Worm (Caenorhabditis elegans): ENCODE measurements around the gene pqn-51.
A peak's percentile ranks its signal among the peaks of the same experiment; 100 is the strongest.

Gene pqn-51

DNA sequence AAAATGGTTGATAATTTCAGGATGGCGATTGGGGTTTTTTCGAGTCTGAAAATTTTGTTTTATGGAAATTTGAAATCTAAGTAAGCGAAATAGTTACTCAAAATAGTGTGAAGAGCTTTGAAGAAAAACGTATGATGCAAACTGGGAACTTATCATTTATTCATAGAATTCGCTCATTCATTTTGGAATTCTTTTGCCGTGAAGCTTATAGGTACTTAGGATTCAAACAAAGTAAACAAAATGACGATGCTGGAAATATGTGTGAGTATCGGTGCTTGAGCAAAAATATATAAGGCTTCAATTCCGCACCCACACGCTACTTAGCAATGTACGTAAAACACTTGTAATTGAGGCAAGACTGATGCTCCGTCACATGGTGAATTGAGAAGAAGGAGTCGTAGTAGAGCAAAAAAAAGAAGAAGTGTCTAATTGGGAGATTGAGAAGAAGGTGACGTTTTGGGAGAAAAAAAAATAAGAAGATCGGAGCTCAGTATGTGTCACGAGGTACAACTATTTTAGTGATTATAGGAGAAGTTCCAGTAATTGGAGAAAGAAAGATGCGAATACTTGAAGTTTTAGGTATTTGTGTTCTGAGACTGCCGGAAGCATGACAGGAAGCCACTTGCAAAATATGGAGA is 40.2 kb downstream of the pqn-51 start, which contains the start of gene glb-32:
glb-32 (minus strand) TSS at position 51 of the 638 bp plus-strand sequence.
- no peak for TF ChIP-seq rbr-2 (tag; optimal IDR thresholded peaks at IDR 0.05)
- TF ChIP-seq egl-43 (GFP tag; IDR thresholded peaks at IDR 0.05), result no peak
- no peak for TF ChIP-seq F37D6.2 (tag; optimal IDR thresholded peaks at IDR 0.05)
- TF ChIP-seq spr-3 (GFP tag; optimal IDR thresholded peaks at IDR 0.05), result no peak
- no peak for TF ChIP-seq nhr-11 (tag; optimal IDR thresholded peaks at IDR 0.05)
- no peak for TF ChIP-seq ztf-11 (tag; optimal IDR thresholded peaks at IDR 0.05)
- peak in 1 of 2 experiments; percentile 68 for TF ChIP-seq unc-62 (GFP tag; optimal IDR thresholded peaks at IDR 0.05 in 1 of 2)
- no peak for TF ChIP-seq unc-62 (tag; optimal IDR thresholded peaks at IDR 0.05)
- peak in 1 of 2 experiments; percentile 11 for TF ChIP-seq lsy-2 (tag; optimal IDR thresholded peaks at IDR 0.05)
- TF ChIP-seq ZK546.5 (tag; optimal IDR thresholded peaks at IDR 0.05), result no peak

DNA sequence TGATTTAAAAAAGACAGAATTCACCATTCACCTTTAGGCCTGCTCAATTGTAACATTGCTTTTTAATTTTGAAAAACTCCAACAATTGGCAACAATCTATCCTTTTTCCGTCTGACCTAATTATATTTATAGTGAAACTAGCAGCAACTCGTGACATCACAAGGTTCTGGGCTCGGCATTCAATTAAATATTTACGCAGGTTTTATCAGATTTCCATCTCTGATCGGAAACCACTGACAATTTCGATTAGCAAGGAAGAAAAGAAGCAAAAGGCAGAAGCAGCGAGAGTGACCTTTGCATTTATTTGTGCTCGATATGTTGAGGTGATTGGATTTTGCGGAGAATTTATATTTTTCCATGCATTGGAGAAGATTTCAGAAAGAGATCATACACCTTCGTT is 41.0 kb downstream of the pqn-51 start:
- TF ChIP-seq zip-11 (GFP tag; IDR thresholded peaks at IDR 0.05) (no peak), D1046.2 (GFP tag; IDR thresholded peaks at IDR 0.05) (no peak), lir-3 (tag; optimal IDR thresholded peaks at IDR 0.05) (no peak), ceh-82 (tag; optimal IDR thresholded peaks at IDR 0.05) (no peak), ceh-32 (tag; optimal IDR thresholded peaks at IDR 0.05; ENCODE audit: poor library complexity) (no peak), dpl-1 (GFP tag; optimal IDR thresholded peaks at IDR 0.05) (no peak), unc-39 (tag; optimal IDR thresholded peaks at IDR 0.05) (no peak), gei-8 (GFP tag; optimal IDR thresholded peaks at IDR 0.05) (no peak), nhr-25 (tag; optimal IDR thresholded peaks at IDR 0.05; ENCODE audit: borderline replicate concordance, insufficient read depth) (no peak), F49E8.2 (tag; optimal IDR thresholded peaks at IDR 0.05; ENCODE audit: borderline replicate concordance) (no peak), lin-29 (GFP tag; IDR thresholded peaks at IDR 0.05) (no peak), pqm-1 (tag; optimal IDR thresholded peaks at IDR 0.05) (no peak), Y5F2A.4 (GFP tag; optimal IDR thresholded peaks at IDR 0.05) (no peak), fkh-10 (GFP tag; optimal IDR thresholded peaks at IDR 0.05) (no peak), duxl-1 (tag; optimal IDR thresholded peaks at IDR 0.05; ENCODE audit: poor library complexity) (no peak)

DNA sequence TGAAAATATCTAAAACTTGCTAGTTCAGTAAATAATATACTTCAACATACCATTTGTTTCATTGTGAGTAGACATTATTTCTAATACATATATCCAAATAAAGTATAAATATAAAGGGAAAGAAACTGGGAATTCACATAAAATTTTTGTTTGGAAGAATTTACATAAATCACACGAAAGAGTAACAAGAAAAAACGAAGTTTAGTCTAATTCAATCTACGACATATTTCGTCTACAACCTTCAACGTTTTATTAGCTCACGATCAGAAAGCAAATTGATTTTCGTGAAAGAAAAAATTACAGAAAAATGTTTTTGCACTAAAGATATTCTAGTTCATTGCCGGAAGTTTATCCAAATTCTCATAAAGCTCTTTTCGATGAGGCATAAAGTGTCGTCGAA is 47.6 kb downstream of the pqn-51 start, which contains the start of gene C04F5.2:
C04F5.2 (minus strand) TSS at position 101 of the 400 bp plus-strand sequence.
- no peak for TF ChIP-seq zfp-3 (GFP tag; conservative IDR thresholded peaks at IDR 0.05)
- no peak for TF ChIP-seq nhr-237 (tag; optimal IDR thresholded peaks at IDR 0.05)
- TF ChIP-seq daf-8 (GFP tag; IDR thresholded peaks at IDR 0.05), result no peak
- TF ChIP-seq lsy-2 (tag; optimal IDR thresholded peaks at IDR 0.05), result no peak
- no peak for TF ChIP-seq dpl-1 (GFP tag; optimal IDR thresholded peaks at IDR 0.05)
- TF ChIP-seq mxl-3 (GFP tag; optimal IDR thresholded peaks at IDR 0.05), result no peak
- TF ChIP-seq lin-38 (GFP tag; IDR thresholded peaks at IDR 0.05), result no peak
- TF ChIP-seq snpc-1.2 (GFP tag; IDR thresholded peaks at IDR 0.05), result no peak
- TF ChIP-seq vab-7 (GFP tag; IDR thresholded peaks at IDR 0.05), result no peak
- TF ChIP-seq T26A8.4 (GFP tag; IDR thresholded peaks at IDR 0.05), result no peak
- no peak for TF ChIP-seq zfp-2 (tag; optimal IDR thresholded peaks at IDR 0.05)

DNA sequence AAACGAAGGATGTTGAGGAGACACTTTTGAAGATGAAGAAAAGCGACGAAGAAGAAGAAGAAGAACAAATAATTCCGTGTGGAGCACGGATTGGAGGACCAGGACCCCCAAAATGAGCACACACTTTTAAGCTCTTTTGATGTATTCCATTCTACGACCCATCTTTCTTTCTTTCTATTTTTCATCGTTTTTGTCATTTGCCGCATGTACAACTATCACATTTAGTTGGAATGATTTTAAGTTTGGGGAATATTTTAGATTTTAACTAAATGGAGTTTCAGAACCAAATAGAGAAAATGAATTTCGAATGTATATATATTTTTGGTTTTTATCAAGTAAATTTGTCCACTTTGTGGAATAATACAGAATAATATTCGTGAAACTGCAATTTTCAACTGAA is 49.5 kb downstream of the pqn-51 start, which contains the start of gene unc-46:
unc-46 (minus strand) TSS at position 101 of the 400 bp plus-strand sequence.
- TF ChIP-seq F26F4.8 (GFP tag; conservative IDR thresholded peaks at IDR 0.05), result no peak
- TF ChIP-seq unc-62 (GFP tag; optimal IDR thresholded peaks at IDR 0.05 in 1 of 2), result peak in 1 of 2 experiments; percentile 61
- no peak for TF ChIP-seq unc-62 (tag; optimal IDR thresholded peaks at IDR 0.05)
